Worm (Caenorhabditis elegans) whole organism, young adult: Measurements from ENCODE around the gene fbxb-14.
"Not testable (repeated sequence)": the region's sequence is repeated elsewhere in the genome, so short reads cannot be mapped to it uniquely, and the experiment has no call there.

Experiments
- B0261.1 ChIP-seq: sonication (generic microtip); optimal IDR thresholded peaks from 2 replicates; lab custom pipeline; 2016; ENCODE audit warnings: mild to moderate bottlenecking, missing genetic modification characterization, moderate library complexity, missing compliant biosample characterization
- B0336.3 ChIP-seq: fragments of 200-800 bp; sonication (Bioruptor generic); IDR thresholded peaks from 2 replicates; pipeline ENCODE4 v1.3.6; 2022; ENCODE audit warnings: missing genetic modification characterization, missing compliant biosample characterization
- F55B11.4 ChIP-seq: sonication (generic microtip); optimal IDR thresholded peaks from 2 replicates; lab custom pipeline; 2016; ENCODE audit warnings: missing compliant biosample characterization, missing genetic modification characterization, borderline replicate concordance; ENCODE audit not compliant: insufficient read depth
- ZK185.1 ChIP-seq: sonication (generic microtip); optimal IDR thresholded peaks from 2 replicates; lab custom pipeline; 2016; ENCODE audit warnings: mild to moderate bottlenecking, missing genetic modification characterization, missing compliant biosample characterization; ENCODE audit not compliant: poor library complexity, severe bottlenecking
- ama-1 ChIP-seq, 3 experiments: fragments of 150-350 bp in 1 of 3; sonication (generic microtip) in 2 of 3; optimal IDR thresholded peaks; 2 replicates each; lab custom pipeline; 2014 to 2018; ENCODE audit warnings: missing biosample characterization in 2 of 3, missing genetic modification characterization in 2 of 3, missing genetic modification reagents in 2 of 3
- aptf-2 ChIP-seq: fragments of 200-800 bp; sonication (Bioruptor generic); conservative IDR thresholded peaks from 2 replicates; pipeline ENCODE4 v1.3.6; 2022; ENCODE audit warnings: missing genetic modification reagents, missing genetic modification characterization, missing compliant biosample characterization
- dox-1 ChIP-seq: fragments of 200-800 bp; sonication (Bioruptor generic); IDR thresholded peaks from 2 replicates; pipeline ENCODE4 v1.3.6; 2022; ENCODE audit warnings: missing genetic modification reagents, missing genetic modification characterization, missing compliant biosample characterization
- ets-4 ChIP-seq: fragments of 200-800 bp; sonication (Bioruptor generic); optimal IDR thresholded peaks from 2 replicates; lab custom pipeline; 2018; ENCODE audit warnings: mild to moderate bottlenecking, missing genetic modification characterization, missing compliant biosample characterization
- mes-4 ChIP-seq: sonication (generic microtip); optimal IDR thresholded peaks from 2 replicates; lab custom pipeline; 2016; ENCODE audit warnings: missing genotype, missing genetic modification characterization, missing compliant biosample characterization
- somi-1 ChIP-seq: fragments of 200-800 bp; sonication (Bioruptor generic); optimal IDR thresholded peaks from 2 replicates; lab custom pipeline; 2018; ENCODE audit warnings: mild to moderate bottlenecking, missing genetic modification characterization, missing compliant biosample characterization

fbxb-14 gene

DNA sequence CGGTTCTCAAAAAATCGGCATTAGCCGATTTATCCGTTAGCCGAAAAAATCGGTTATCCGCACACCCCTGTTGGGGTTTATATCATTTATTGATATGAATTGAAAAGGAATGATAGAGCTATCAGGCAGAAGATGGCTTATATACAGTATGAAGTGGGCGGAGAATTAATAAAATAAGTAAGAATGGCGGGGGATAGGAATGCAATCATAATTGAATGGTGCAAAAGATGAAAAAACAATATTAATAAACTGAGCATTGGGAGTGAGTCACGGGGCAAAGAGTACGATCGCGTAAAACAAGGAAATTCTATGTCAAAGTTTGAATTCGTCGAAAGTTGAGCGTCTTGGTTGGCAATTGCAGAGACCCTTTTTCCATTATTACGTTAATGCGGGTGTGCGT, 45.8 kb downstream of the fbxb-14 start, which contains the start of gene T27A1.2:
Gene T27A1.2 (minus strand): TSS at position 101 of the 400 bp plus-strand sequence.
- TF ChIP-seq somi-1 (GFP tag; lab: Kevin White, UChicago): no peak
- no peak for TF ChIP-seq mes-4
- TF ChIP-seq dox-1 (GFP tag; lab: Robert Waterston, UW): no peak
- no peak for TF ChIP-seq B0261.1 (tag; lab: Kevin White, UChicago)
- no peak for TF ChIP-seq ama-1 (optimal IDR thresholded peaks at IDR 0.05; lab: Kevin White, UChicago)
- no peak for TF ChIP-seq ama-1 (GFP tag; optimal IDR thresholded peaks at IDR 0.05; lab: Kevin White, UChicago)
- TF ChIP-seq aptf-2 (GFP tag; lab: Robert Waterston, UW): no peak
- no peak for TF ChIP-seq ZK185.1 (tag; lab: Kevin White, UChicago)

DNA sequence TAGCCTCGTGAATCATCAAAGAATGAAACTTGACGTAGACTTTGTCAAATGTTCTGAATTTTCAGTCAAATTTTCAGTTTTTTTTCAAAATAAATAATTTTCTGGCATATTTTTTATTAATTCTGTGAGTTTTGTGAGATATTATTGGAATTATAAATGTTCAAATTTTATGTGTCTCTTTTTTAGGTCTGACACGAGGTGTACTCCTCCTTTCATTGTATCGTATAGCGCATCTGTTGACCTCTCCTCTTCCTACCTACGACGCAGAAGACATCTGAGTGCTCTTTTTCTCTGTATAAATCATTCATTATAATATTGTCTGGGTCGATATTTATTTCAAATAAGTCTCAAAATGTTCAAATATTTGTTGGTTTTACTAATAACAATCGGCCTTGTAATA, 47.3 kb downstream of the fbxb-14 start, which contains the start of gene T27A1.3:
Gene T27A1.3 (plus strand): TSS at position 301 of the 400 bp plus-strand sequence.
- not testable (repeated sequence) for TF ChIP-seq ets-4; F55B11.4 (tag; lab: Kevin White, UChicago); B0336.3 (GFP tag; lab: Robert Waterston, UW)
